Worm (Caenorhabditis elegans) whole organism, young adult: Measurements from ENCODE around the gene K09E9.7.
A peak's percentile ranks its signal among the peaks of the same experiment; 100 is the strongest.

Experiments
- B0261.1 ChIP-seq: sonication (generic microtip); optimal IDR thresholded peaks from 2 replicates; lab custom pipeline; 2016; ENCODE audit warnings: mild to moderate bottlenecking, missing genetic modification characterization, moderate library complexity, missing compliant biosample characterization
- C06A6.2 ChIP-seq: fragments of 200-800 bp; sonication (Bioruptor generic); conservative IDR thresholded peaks from 2 replicates; pipeline ENCODE4 v1.3.6; 2022; ENCODE audit warnings: missing genetic modification characterization, missing compliant biosample characterization
- F39B2.1 ChIP-seq: fragments of 200-800 bp; sonication (Bioruptor generic); IDR thresholded peaks from 2 replicates; pipeline ENCODE4 v1.3.6; 2022; ENCODE audit warnings: missing genetic modification reagents, missing genetic modification characterization, missing compliant biosample characterization
- F57A8.1 ChIP-seq: fragments of 200-800 bp; sonication (Bioruptor generic); optimal IDR thresholded peaks from 2 replicates; lab custom pipeline; 2018; ENCODE audit warnings: mild to moderate bottlenecking, missing genetic modification characterization, moderate library complexity, missing compliant biosample characterization
- F57C9.4 ChIP-seq: sonication (generic microtip); optimal IDR thresholded peaks from 2 replicates; lab custom pipeline; 2017; ENCODE audit warnings: mild to moderate bottlenecking, missing genetic modification characterization, missing compliant biosample characterization
- K12H6.12 ChIP-seq: fragments of 200-800 bp; sonication (Bioruptor generic); optimal IDR thresholded peaks from 2 replicates; lab custom pipeline; 2018; ENCODE audit warnings: mild to moderate bottlenecking, missing genetic modification characterization, missing compliant biosample characterization
- Y53F4B.3 ChIP-seq: fragments of 200-800 bp; sonication (Bioruptor generic); IDR thresholded peaks from 2 replicates; pipeline ENCODE4 v1.3.6; 2022; ENCODE audit warnings: missing genetic modification reagents, missing genetic modification characterization, missing compliant biosample characterization
- Y67H2A.10 ChIP-seq: fragments of 200-800 bp; sonication (Bioruptor generic); conservative IDR thresholded peaks from 2 replicates; pipeline ENCODE4 v1.3.6; 2022; ENCODE audit warnings: missing genetic modification reagents, missing genetic modification characterization, missing compliant biosample characterization
- aptf-2 ChIP-seq: fragments of 200-800 bp; sonication (Bioruptor generic); conservative IDR thresholded peaks from 2 replicates; pipeline ENCODE4 v1.3.6; 2022; ENCODE audit warnings: missing genetic modification reagents, missing genetic modification characterization, missing compliant biosample characterization
- aptf-3 ChIP-seq: fragments of 200-800 bp; sonication (Bioruptor generic); IDR thresholded peaks from 2 replicates; pipeline ENCODE4 v1.3.6; 2022; ENCODE audit warnings: missing genetic modification characterization, missing compliant biosample characterization
- atf-7 ChIP-seq: sonication (generic microtip); optimal IDR thresholded peaks from 2 replicates; lab custom pipeline; 2017; ENCODE audit warnings: mild to moderate bottlenecking, missing genetic modification characterization, missing compliant biosample characterization
- athp-1 ChIP-seq: sonication (generic microtip); optimal IDR thresholded peaks from 2 replicates; lab custom pipeline; 2017; ENCODE audit warnings: mild to moderate bottlenecking, missing genetic modification characterization, missing compliant biosample characterization
- attf-3 ChIP-seq: fragments of 200-800 bp; sonication (Bioruptor generic); conservative IDR thresholded peaks from 2 replicates; pipeline ENCODE4 v1.3.6; 2022; ENCODE audit warnings: missing genetic modification reagents, missing genetic modification characterization, missing compliant biosample characterization
- attf-6 ChIP-seq: fragments of 200-800 bp; sonication (Bioruptor generic); IDR thresholded peaks from 2 replicates; pipeline ENCODE4 v1.3.6; 2022; ENCODE audit warnings: missing genetic modification reagents, missing genetic modification characterization, missing compliant biosample characterization
- ccch-3 ChIP-seq: fragments of 200-800 bp; sonication (Bioruptor generic); optimal IDR thresholded peaks from 2 replicates; lab custom pipeline; 2018; ENCODE audit warnings: mild to moderate bottlenecking, missing genetic modification characterization, missing compliant biosample characterization
- cebp-1 ChIP-seq, 2 experiments: fragments of 200-800 bp in 1 of 2; sonication (Bioruptor generic) in 1 of 2; sonication (generic microtip) in 1 of 2; IDR thresholded peaks in 1 of 2; optimal IDR thresholded peaks in 1 of 2; 2 replicates each; pipeline versions ENCODE4 v1.3.6 to Lab custom; 2017 to 2022; ENCODE audit warnings: missing compliant biosample characterization in 2 of 2, missing genetic modification characterization in 2 of 2, mild to moderate bottlenecking in 1 of 2, missing genetic modification reagents in 1 of 2, moderate library complexity in 1 of 2
- ceh-27 ChIP-seq: fragments of 200-800 bp; sonication (Bioruptor generic); optimal IDR thresholded peaks from 2 replicates; lab custom pipeline; 2018; ENCODE audit warnings: mild to moderate bottlenecking, missing genetic modification characterization, moderate library complexity, missing compliant biosample characterization
- ceh-58 ChIP-seq: fragments of 200-800 bp; sonication (Bioruptor generic); IDR thresholded peaks from 2 replicates; pipeline ENCODE4 v1.3.6; 2022; ENCODE audit warnings: missing genetic modification characterization, missing compliant biosample characterization
- die-1 ChIP-seq: sonication (generic microtip); optimal IDR thresholded peaks from 2 replicates; lab custom pipeline; 2016; ENCODE audit warnings: missing genotype, mild to moderate bottlenecking, missing genetic modification characterization, missing compliant biosample characterization
- dpl-1 ChIP-seq: fragments of 150-350 bp; optimal IDR thresholded peaks from 2 replicates; lab custom pipeline; 2014; ENCODE audit warnings: missing biosample characterization, missing genetic modification reagents, missing genetic modification characterization
- efl-1 ChIP-seq: fragments of 150-350 bp; optimal IDR thresholded peaks from 2 replicates; lab custom pipeline; 2014; ENCODE audit warnings: missing biosample characterization, missing genetic modification reagents, missing genetic modification characterization
- egl-44 ChIP-seq: fragments of 200-800 bp; sonication (Bioruptor generic); IDR thresholded peaks from 2 replicates; pipeline ENCODE4 v1.3.6; 2022; ENCODE audit warnings: missing genetic modification reagents, missing genetic modification characterization, missing compliant biosample characterization
- ekl-4 ChIP-seq: fragments of 200-800 bp; sonication (Bioruptor generic); IDR thresholded peaks from 2 replicates; pipeline ENCODE4 v1.3.6; 2022; ENCODE audit warnings: missing genetic modification reagents, missing genetic modification characterization, missing compliant biosample characterization
- ets-4 ChIP-seq: fragments of 200-800 bp; sonication (Bioruptor generic); optimal IDR thresholded peaks from 2 replicates; lab custom pipeline; 2018; ENCODE audit warnings: mild to moderate bottlenecking, missing genetic modification characterization, missing compliant biosample characterization
- hlh-12 ChIP-seq: sonication (generic microtip); optimal IDR thresholded peaks from 2 replicates; lab custom pipeline; 2016; ENCODE audit warnings: missing genetic modification characterization, missing compliant biosample characterization
- hmg-20 ChIP-seq: fragments of 200-800 bp; sonication (Bioruptor generic); IDR thresholded peaks from 2 replicates; pipeline ENCODE4 v1.3.6; 2022; ENCODE audit warnings: missing genetic modification reagents, missing genetic modification characterization, missing compliant biosample characterization
- hrde-1 ChIP-seq: sonication (generic microtip); optimal IDR thresholded peaks from 2 replicates; lab custom pipeline; 2016; ENCODE audit warnings: missing genetic modification characterization, mild to moderate bottlenecking, missing compliant biosample characterization, moderate library complexity, missing genotype, missing genetic modification reagents, borderline replicate concordance
- let-607 ChIP-seq, 2 experiments: fragments of 200-800 bp in 1 of 2; sonication (Bioruptor generic) in 1 of 2; sonication (generic microtip) in 1 of 2; optimal IDR thresholded peaks; 2 replicates each; lab custom pipeline; 2016 to 2018; ENCODE audit warnings: mild to moderate bottlenecking in 2 of 2, missing compliant biosample characterization in 2 of 2, missing genetic modification characterization in 2 of 2, moderate library complexity in 2 of 2, missing genotype in 1 of 2
- lin-40 ChIP-seq: sonication (generic microtip); optimal IDR thresholded peaks from 2 replicates; lab custom pipeline; 2016; ENCODE audit warnings: missing genetic modification characterization, mild to moderate bottlenecking, missing compliant biosample characterization, missing genotype, missing genetic modification reagents
- lir-1 ChIP-seq: fragments of 200-800 bp; sonication (Bioruptor generic); conservative IDR thresholded peaks from 2 replicates; pipeline ENCODE4 v1.3.6; 2022; ENCODE audit warnings: missing genetic modification reagents, missing genetic modification characterization, missing compliant biosample characterization
- mxl-1 ChIP-seq: sonication (generic microtip); optimal IDR thresholded peaks from 2 replicates; lab custom pipeline; 2016; ENCODE audit warnings: missing genetic modification characterization, missing compliant biosample characterization
- nhr-179 ChIP-seq: sonication (generic microtip); optimal IDR thresholded peaks from 2 replicates; lab custom pipeline; 2016; ENCODE audit warnings: mild to moderate bottlenecking, missing genetic modification characterization, missing compliant biosample characterization
- nhr-27 ChIP-seq: fragments of 200-800 bp; sonication (Bioruptor generic); optimal IDR thresholded peaks from 2 replicates; lab custom pipeline; 2018; ENCODE audit warnings: mild to moderate bottlenecking, missing genetic modification characterization, moderate library complexity, missing compliant biosample characterization
- nhr-80 ChIP-seq: sonication (generic microtip); optimal IDR thresholded peaks from 2 replicates; lab custom pipeline; 2016; ENCODE audit warnings: missing genetic modification characterization, missing compliant biosample characterization
- nhr-90 ChIP-seq: sonication (generic microtip); optimal IDR thresholded peaks from 2 replicates; lab custom pipeline; 2016; ENCODE audit warnings: missing genotype, mild to moderate bottlenecking, missing genetic modification characterization, missing compliant biosample characterization
- pha-4 ChIP-seq: fragments of 150-350 bp; sonication (generic microtip); optimal IDR thresholded peaks from 2 replicates; lab custom pipeline; 2014; ENCODE audit warnings: missing biosample characterization, missing genetic modification reagents, missing genetic modification characterization
- repo-1 ChIP-seq: sonication (generic microtip); optimal IDR thresholded peaks from 2 replicates; lab custom pipeline; 2017; ENCODE audit warnings: mild to moderate bottlenecking, missing genetic modification characterization, missing compliant biosample characterization
- tlf-1 ChIP-seq: fragments of 200-800 bp; sonication (Bioruptor generic); optimal IDR thresholded peaks from 2 replicates; lab custom pipeline; 2018; ENCODE audit warnings: mild to moderate bottlenecking, missing genetic modification characterization, missing compliant biosample characterization
- unc-62 ChIP-seq: fragments of 150-350 bp; optimal IDR thresholded peaks from 2 replicates; lab custom pipeline; 2014; ENCODE audit warnings: missing biosample characterization, missing genetic modification reagents, missing genetic modification characterization
- zfh-2 ChIP-seq: fragments of 200-800 bp; sonication (Bioruptor generic); conservative IDR thresholded peaks from 2 replicates; pipeline ENCODE4 v1.3.6; 2022; ENCODE audit warnings: missing genetic modification reagents, missing genetic modification characterization, missing compliant biosample characterization
- zim-3 ChIP-seq: sonication (generic microtip); optimal IDR thresholded peaks from 2 replicates; lab custom pipeline; 2017; ENCODE audit warnings: mild to moderate bottlenecking, missing genetic modification characterization, moderate library complexity, missing compliant biosample characterization
- ztf-18 ChIP-seq: sonication (generic microtip); optimal IDR thresholded peaks from 2 replicates; lab custom pipeline; 2016; ENCODE audit warnings: missing genotype, mild to moderate bottlenecking, missing genetic modification characterization, missing compliant biosample characterization
- ztf-22 ChIP-seq: fragments of 200-800 bp; sonication (Bioruptor generic); optimal IDR thresholded peaks from 2 replicates; lab custom pipeline; 2018; ENCODE audit warnings: mild to moderate bottlenecking, missing genetic modification characterization, moderate library complexity, missing compliant biosample characterization

K09E9.7 gene

DNA sequence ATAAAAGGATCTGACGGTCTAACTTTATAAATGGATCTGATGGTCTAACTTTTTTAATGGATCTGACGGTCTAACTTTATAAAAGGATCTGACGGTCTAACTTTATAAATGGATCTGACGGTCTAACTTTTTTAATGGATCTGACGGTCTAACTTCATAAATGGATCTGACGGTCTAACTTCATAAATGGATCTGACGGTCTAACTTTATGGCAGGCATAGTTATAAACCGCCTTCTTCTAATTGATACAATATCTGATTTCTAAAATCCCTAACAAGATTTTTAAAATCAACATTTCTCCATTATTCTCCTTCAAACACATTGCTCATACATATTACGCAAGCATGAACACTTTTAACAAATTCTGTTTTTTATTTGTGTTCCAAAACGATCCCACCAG is 43.6 kb upstream of the K09E9.7 start, which contains the start of gene K09A9.8:
Gene K09A9.8 (minus strand): TSS at position 101 of the 400 bp plus-strand sequence.
- TF ChIP-seq lir-1 (no peak), ceh-27 (GFP tag; lab: Kevin White, UChicago) (no peak), die-1 (tag; lab: Kevin White, UChicago) (no peak), F57C9.4 (no peak), attf-3 (GFP tag; lab: Robert Waterston, UW) (no peak), F57A8.1 (GFP tag; lab: Kevin White, UChicago) (no peak), hlh-12 (no peak), Y67H2A.10 (no peak), ztf-18 (tag; lab: Kevin White, UChicago) (no peak), cebp-1 (GFP tag; IDR thresholded peaks at IDR 0.05; lab: Robert Waterston, UW) (no peak), cebp-1 (tag; optimal IDR thresholded peaks at IDR 0.05; lab: Kevin White, UChicago) (no peak), ccch-3 (GFP tag; lab: Kevin White, UChicago) (no peak), unc-62 (GFP tag; lab: Kevin White, UChicago) (no peak), efl-1 (no peak), atf-7 (tag; lab: Kevin White, UChicago) (no peak), ekl-4 (GFP tag; lab: Robert Waterston, UW) (no peak), nhr-179 (no peak), zim-3 (tag; lab: Kevin White, UChicago) (no peak), tlf-1 (GFP tag; lab: Kevin White, UChicago) (no peak)

DNA sequence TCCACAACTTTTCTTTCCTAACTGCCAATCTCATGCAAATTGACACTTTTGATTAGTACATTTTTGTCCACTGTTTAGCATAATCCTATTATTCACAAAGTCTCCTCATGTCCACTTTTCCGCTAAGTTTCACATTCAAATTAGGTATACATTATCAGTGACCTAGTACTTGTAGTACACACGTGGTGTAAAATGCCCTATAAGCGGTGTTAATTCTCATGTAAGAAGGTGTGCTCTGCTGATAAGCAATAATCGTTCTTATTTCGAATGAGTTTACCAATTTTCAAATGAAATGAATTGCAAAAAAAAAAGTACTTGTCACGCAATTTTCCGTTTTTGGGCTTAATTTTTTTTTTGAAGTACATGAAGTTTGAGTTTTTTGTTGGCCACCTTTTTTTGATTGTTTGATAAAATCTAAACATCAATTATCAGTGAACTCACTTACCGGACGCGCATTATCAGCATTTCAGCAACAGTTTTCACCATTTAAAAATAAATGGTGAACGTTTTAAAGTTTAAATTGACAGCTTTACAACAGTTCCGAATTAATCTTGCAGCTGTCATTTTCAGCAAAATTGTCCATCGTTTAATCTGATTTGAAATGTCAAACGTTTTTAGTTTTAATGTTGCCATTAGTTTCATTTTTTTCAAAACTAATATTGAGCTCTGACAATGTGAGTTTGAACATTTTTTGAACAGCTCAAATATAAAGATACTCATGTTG is 41.9 kb upstream of the K09E9.7 start:
- TF ChIP-seq repo-1 (tag; lab: Kevin White, UChicago), result no peak
- no peak for TF ChIP-seq nhr-90
- peak; percentile 20; the same call in 1 of the 2 replicates for TF ChIP-seq cebp-1 (GFP tag; IDR thresholded peaks at IDR 0.05; lab: Robert Waterston, UW)
- no peak for TF ChIP-seq cebp-1 (tag; optimal IDR thresholded peaks at IDR 0.05; lab: Kevin White, UChicago)
- TF ChIP-seq dpl-1 (GFP tag; lab: Kevin White, UChicago), result no peak
- TF ChIP-seq nhr-80, result peak; percentile 81
- no peak for TF ChIP-seq ets-4
- no peak for TF ChIP-seq aptf-3 (GFP tag; lab: Robert Waterston, UW)
- no peak for TF ChIP-seq atf-7 (tag; lab: Kevin White, UChicago)
- TF ChIP-seq hrde-1, result no peak
- peak; percentile 61 to 70 for TF ChIP-seq let-607 (tag; optimal IDR thresholded peaks at IDR 0.05; lab: Kevin White, UChicago)
- no peak for TF ChIP-seq hmg-20 (GFP tag; lab: Robert Waterston, UW)
- TF ChIP-seq F39B2.1 (GFP tag; lab: Robert Waterston, UW), result no peak
- no peak for TF ChIP-seq Y53F4B.3 (GFP tag; lab: Robert Waterston, UW)
- TF ChIP-seq lin-40 (tag; lab: Kevin White, UChicago), result no peak

DNA sequence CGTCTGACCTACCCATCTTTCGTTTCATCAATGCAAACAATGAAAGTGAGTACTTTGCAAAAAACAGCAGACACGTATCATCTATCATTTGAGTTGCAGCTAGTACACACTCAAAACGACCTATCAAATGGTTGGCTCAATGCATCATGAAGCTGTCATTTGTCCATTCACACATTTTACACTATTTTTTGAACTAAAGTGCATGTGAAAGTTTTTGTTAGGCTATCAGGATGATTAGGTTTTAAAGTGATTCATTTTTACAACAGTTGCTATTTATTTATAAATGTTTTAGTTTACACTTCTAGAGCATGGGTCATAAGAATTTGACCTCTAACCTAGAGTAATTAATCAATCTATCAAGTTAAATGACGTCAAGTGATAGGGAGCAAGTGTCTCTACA is 40.8 kb upstream of the K09E9.7 start:
- TF ChIP-seq let-607 (tag; optimal IDR thresholded peaks at IDR 0.05; lab: Kevin White, UChicago) (peak in 1 of 2 experiments; percentile 50), efl-1 (no peak)
- TF ChIP-seq, all 124 proteins: peak for 1

DNA sequence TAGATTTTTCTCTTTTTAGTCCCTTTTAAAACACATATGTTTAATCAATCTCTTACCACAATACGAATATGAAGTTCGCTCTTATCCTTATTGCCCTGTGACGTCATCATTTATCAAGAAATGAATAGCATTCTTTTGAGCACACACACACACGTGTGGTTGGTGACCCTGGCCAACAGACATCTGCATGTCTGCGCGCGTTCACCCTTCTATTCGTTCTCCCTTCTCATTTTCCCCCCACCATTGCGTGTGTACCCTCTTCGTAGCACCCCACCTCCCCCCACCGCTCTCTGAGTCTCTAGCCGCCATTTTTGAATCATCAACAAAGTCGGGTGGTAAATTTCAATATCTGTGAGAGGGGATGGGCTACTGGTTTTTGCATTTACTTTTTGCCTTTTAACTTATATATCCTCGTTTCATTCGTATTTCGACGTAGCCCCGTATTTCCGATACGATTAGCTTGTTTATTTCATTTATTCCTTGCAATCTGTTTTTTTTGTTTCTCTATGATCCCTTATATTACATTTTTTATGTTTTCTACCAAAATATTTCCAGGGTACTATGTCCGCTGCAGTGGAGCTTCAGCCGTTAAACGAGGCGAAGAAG is 40.1 kb upstream of the K09E9.7 start, which contains the start of gene ent-2:
Gene ent-2 (plus strand): TSS at position 556 of the 606 bp plus-strand sequence.
- TF ChIP-seq pha-4 (tag; lab: Kevin White, UChicago) (no peak), athp-1 (tag; lab: Kevin White, UChicago) (no peak), ceh-58 (GFP tag; lab: Robert Waterston, UW) (no peak), ets-4 (no peak), zfh-2 (GFP tag; lab: Robert Waterston, UW) (peak; percentile 45; the same call in 1 of the 2 replicates), nhr-27 (tag; lab: Kevin White, UChicago) (no peak), mxl-1 (tag; lab: Kevin White, UChicago) (no peak), egl-44 (no peak), Y67H2A.10 (no peak), C06A6.2 (GFP tag; lab: Robert Waterston, UW) (no peak), ztf-22 (GFP tag; lab: Kevin White, UChicago) (no peak), K12H6.12 (tag; lab: Kevin White, UChicago) (peak; percentile 24), attf-6 (GFP tag; lab: Robert Waterston, UW) (no peak), efl-1 (no peak), aptf-2 (no peak), B0261.1 (no peak)
